Worm (Caenorhabditis elegans): ENCODE data around the gene taf-11.3.

The taf-11.3 gene

DNA sequence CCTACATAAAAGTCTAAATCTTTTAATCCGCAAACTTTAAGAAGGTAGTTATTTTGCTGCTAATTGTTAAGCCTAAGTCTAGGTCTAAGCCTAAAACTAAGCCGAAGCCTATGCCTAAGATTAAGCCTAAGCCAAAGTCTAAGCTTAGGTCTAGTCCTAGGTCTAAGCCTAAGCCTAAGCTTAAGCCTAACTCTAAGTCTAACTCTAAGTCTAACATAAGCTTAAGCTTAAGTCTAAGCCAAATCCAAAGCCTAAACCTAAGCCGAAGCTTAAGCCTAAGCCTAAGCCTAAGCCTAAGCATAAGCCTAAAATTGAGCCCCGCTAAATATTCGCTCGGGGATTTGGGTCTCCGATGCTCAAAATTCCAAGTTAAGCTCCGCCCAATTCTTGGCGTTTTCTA lies 16.2 kb upstream of the taf-11.3 start:
- TF ChIP-seq C34B4.2 (tag; optimal IDR thresholded peaks at IDR 0.05) (no peak), efl-3 (GFP tag; optimal IDR thresholded peaks at IDR 0.05) (no peak), fkh-8 (tag; optimal IDR thresholded peaks at IDR 0.05) (no peak), jun-1 (tag; optimal IDR thresholded peaks at IDR 0.05) (no peak), ceh-88 (GFP tag; IDR thresholded peaks at IDR 0.05) (no peak), dpl-1 (GFP tag; optimal IDR thresholded peaks at IDR 0.05) (no peak)

ce11 chrIII:10520523-10520922 lies 15.5 kb upstream of the taf-11.3 start, which contains the start of gene unc-49:
unc-49 (plus strand) TSS chrIII:10520762.
- TF ChIP-seq nhr-71 (tag; optimal IDR thresholded peaks at IDR 0.05), result peak; percentile 28
- peak; percentile 34 for TF ChIP-seq rnt-1 (tag; optimal IDR thresholded peaks at IDR 0.05)
- TF ChIP-seq nhr-20 (tag; optimal IDR thresholded peaks at IDR 0.05), result peak; percentile 1
- TF ChIP-seq unc-86 (tag; optimal IDR thresholded peaks at IDR 0.05), result no peak
- TF ChIP-seq mep-1 (tag; optimal IDR thresholded peaks at IDR 0.05), result no peak
- TF ChIP-seq nhr-237 (tag; optimal IDR thresholded peaks at IDR 0.05), result no peak
- no peak for TF ChIP-seq irx-1 (tag; optimal IDR thresholded peaks at IDR 0.05)
- TF ChIP-seq lin-14 (GFP tag; optimal IDR thresholded peaks at IDR 0.05), result peak; percentile 73
- no peak for TF ChIP-seq zag-1 (tag; optimal IDR thresholded peaks at IDR 0.05)
- TF ChIP-seq snu-23 (GFP tag; optimal IDR thresholded peaks at IDR 0.05), result peak; percentile 18

ce11 chrIII:10519615-10520014 lies 14.6 kb upstream of the taf-11.3 start:
- TF ChIP-seq rnt-1 (tag; optimal IDR thresholded peaks at IDR 0.05) (no peak), sup-37 (GFP tag; optimal IDR thresholded peaks at IDR 0.05) (no peak), nhr-12 (tag; optimal IDR thresholded peaks at IDR 0.05) (no peak), efl-1 (optimal IDR thresholded peaks at IDR 0.05) (no peak), efl-1 (GFP tag; optimal IDR thresholded peaks at IDR 0.05 in 1 of 2) (peak in 1 of 2 experiments; percentile 73)

DNA sequence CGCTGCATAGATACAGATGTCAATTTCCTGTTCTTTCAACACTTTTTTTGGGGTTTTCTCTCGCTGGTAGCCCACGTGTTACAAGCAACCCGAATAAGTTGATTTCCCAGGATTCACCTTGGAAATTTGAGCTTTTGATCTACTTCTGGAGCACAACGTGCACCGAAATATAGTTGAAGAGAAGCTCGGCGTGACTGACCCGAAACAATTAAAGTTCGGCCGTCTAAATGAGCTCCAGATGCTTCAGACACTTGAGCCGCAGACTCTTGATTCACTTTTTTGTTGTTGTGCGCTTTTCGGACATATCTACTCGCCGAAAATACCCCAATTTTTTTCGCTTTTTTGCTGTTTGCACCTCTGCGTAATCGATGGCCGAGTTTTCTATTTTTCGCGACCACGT lies 13.8 kb upstream of the taf-11.3 start:
- peak; percentile 38 for TF ChIP-seq nhr-85 (tag)
- no peak for TF ChIP-seq pag-3 (tag; optimal IDR thresholded peaks at IDR 0.05; ENCODE audit: borderline replicate concordance, insufficient read depth)
- peak; percentile 62 for TF ChIP-seq fkh-4 (tag; optimal IDR thresholded peaks at IDR 0.05; ENCODE audit: borderline replicate concordance)
- peak; percentile 80 for TF ChIP-seq dsc-1 (tag; optimal IDR thresholded peaks at IDR 0.05)
- TF ChIP-seq xbp-1 (tag; optimal IDR thresholded peaks at IDR 0.05), result no peak

- TF ChIP-seq mep-1 (tag; optimal IDR thresholded peaks at IDR 0.05), result no peak
- peak; percentile 62 for TF ChIP-seq lin-14 (GFP tag; optimal IDR thresholded peaks at IDR 0.05)
- no peak for TF ChIP-seq vab-15 (tag; optimal IDR thresholded peaks at IDR 0.05)
- no peak for TF ChIP-seq zag-1 (tag; optimal IDR thresholded peaks at IDR 0.05)
- TF ChIP-seq pag-3 (tag; optimal IDR thresholded peaks at IDR 0.05; ENCODE audit: borderline replicate concordance, insufficient read depth), result no peak
- TF ChIP-seq unc-98 (GFP tag; IDR thresholded peaks at IDR 0.05), result no peak
- TF ChIP-seq nhr-77 (tag; optimal IDR thresholded peaks at IDR 0.05), result no peak
- no peak for TF ChIP-seq efl-1 (optimal IDR thresholded peaks at IDR 0.05)
- peak in 1 of 2 experiments; percentile 84 for TF ChIP-seq efl-1 (GFP tag; optimal IDR thresholded peaks at IDR 0.05 in 1 of 2)
- no peak for TF ChIP-seq hlh-17 (GFP tag; optimal IDR thresholded peaks at IDR 0.05; ENCODE audit: borderline replicate concordance)
- no peak for TF ChIP-seq nhr-90 (tag; optimal IDR thresholded peaks at IDR 0.05; ENCODE audit: poor library complexity)
- peak; percentile 18 for TF ChIP-seq unc-86 (tag; optimal IDR thresholded peaks at IDR 0.05)
- TF ChIP-seq snpc-4 (tag; optimal IDR thresholded peaks at IDR 0.05), result no peak
- TF ChIP-seq tbx-2 (tag; optimal IDR thresholded peaks at IDR 0.05), result no peak
- peak; percentile 41 for TF ChIP-seq fkh-10 (GFP tag; optimal IDR thresholded peaks at IDR 0.05)
Measured at ce11 chrIII:10515751-10516150, 10.7 kb upstream of the taf-11.3 start.

DNA sequence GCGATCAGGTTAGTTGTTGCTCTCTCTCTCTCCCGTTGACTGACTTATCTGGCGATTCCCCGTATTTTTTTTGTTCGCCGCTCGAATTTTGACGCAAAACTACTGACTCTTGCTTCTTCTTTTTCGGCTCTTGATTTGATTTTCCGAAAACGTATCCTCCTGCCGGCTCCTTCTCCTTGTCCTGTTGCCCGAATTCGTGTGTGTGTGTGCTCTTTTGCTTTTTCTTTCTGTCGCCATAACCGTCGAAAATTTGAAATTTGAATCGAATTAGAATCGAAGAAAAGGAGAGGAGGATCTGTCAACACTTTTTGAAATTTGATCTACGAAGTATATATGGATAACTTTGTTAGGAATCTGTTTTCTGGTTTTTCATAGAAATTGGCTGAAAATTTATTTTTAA lies 7.5 kb upstream of the taf-11.3 start:
- TF ChIP-seq fkh-10 (GFP tag; optimal IDR thresholded peaks at IDR 0.05), result peak; percentile 80
- TF ChIP-seq grh-1 (GFP tag; IDR thresholded peaks at IDR 0.05), result no peak
- TF ChIP-seq lin-14 (GFP tag; optimal IDR thresholded peaks at IDR 0.05), result peak; percentile 30
- TF ChIP-seq nhr-71 (tag; optimal IDR thresholded peaks at IDR 0.05), result no peak
- no peak for TF ChIP-seq alr-1 (tag; optimal IDR thresholded peaks at IDR 0.05; ENCODE audit: borderline replicate concordance)
- no peak for TF ChIP-seq ceh-82 (tag; optimal IDR thresholded peaks at IDR 0.05)
